Fruit fly (Drosophila melanogaster): ENCODE data around the gene Oseg1.

dm6 chr3L:8418984-8419383 lies 6.4 kb upstream of the Oseg1 start:
- TF ChIP-seq Dll (optimal IDR thresholded peaks at IDR 0.05): no peak
- TF ChIP-seq CG8478 (optimal IDR thresholded peaks at IDR 0.05): no peak

Measured in whole organism.